Worm (Caenorhabditis elegans): ENCODE data around the gene F15E6.5.

Gene F15E6.5

DNA sequence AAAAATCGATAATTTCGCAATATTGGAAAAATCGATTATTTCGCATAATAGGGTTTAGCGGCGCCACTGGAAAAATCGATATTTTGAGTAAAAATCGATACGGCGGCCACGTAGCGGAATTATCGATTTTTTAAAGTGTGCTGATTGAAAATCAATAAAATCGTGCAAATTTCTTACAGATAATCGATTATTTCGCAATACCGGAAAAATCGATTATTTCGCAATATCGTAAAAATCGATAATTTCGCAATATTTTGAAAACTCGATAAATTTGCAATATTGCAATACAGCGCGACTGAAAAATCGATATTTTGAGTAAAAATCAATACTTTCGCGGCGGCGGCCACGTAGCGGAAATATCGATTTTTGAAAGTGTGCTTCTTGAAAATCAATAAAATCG lies 28.3 kb downstream of the F15E6.5 start:
- TF ChIP-seq ZK546.5 (tag; optimal IDR thresholded peaks at IDR 0.05) = no peak
- TF ChIP-seq egl-27 (tag; optimal IDR thresholded peaks at IDR 0.05) = no peak
- no peak for TF ChIP-seq blmp-1 (tag; optimal IDR thresholded peaks at IDR 0.05; ENCODE audit: insufficient read depth)
- no peak for TF ChIP-seq nhr-129 (tag; optimal IDR thresholded peaks at IDR 0.05)
- TF ChIP-seq gmeb-1 (tag; optimal IDR thresholded peaks at IDR 0.05) = no peak
- no peak for TF ChIP-seq lin-11 (tag; optimal IDR thresholded peaks at IDR 0.05)
- TF ChIP-seq elt-3 (tag; optimal IDR thresholded peaks at IDR 0.05) = no peak

ce11 chrIV:4318056-4318455 lies 28.7 kb downstream of the F15E6.5 start:
- TF ChIP-seq nhr-10 (tag; optimal IDR thresholded peaks at IDR 0.05) = no peak
- no peak for TF ChIP-seq C34F6.9 (tag; optimal IDR thresholded peaks at IDR 0.05)

DNA sequence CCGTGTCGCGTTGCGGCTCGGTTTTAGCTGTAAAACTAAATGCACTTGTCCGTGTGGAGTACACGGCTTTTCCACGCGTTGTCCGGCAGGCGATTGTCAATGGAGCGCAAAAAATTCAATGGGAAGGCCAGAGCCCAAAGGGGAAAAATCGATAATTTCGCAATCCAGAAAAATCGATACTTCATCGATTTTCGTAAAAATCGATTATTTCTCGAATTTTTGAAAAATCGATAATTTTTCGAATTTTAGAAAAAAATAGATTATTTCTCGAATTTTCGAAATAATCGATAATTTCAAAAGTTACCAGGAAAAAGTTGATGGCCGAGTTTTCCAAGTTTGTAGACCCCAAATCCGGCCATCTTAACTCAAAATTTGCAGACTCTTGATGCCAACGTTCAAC lies 30.1 kb downstream of the F15E6.5 start:
- TF ChIP-seq nhr-25 (tag; optimal IDR thresholded peaks at IDR 0.05) (no peak), sma-9 (GFP tag; optimal IDR thresholded peaks at IDR 0.05) (no peak), sma-9 (tag; optimal IDR thresholded peaks at IDR 0.05) (no peak)

- TF ChIP-seq crh-2 (tag; optimal IDR thresholded peaks at IDR 0.05) (no peak), elt-3 (tag; optimal IDR thresholded peaks at IDR 0.05) (no peak), fos-1 (tag; optimal IDR thresholded peaks at IDR 0.05) (peak; percentile 75)
Measured at ce11 chrIV:4326445-4326844, 37.1 kb downstream of the F15E6.5 start, which contains the start of gene trpl-2. Gene trpl-2 (plus strand): TSS chrIV:4326654.

- no peak for TF ChIP-seq nhr-11 (tag; optimal IDR thresholded peaks at IDR 0.05)
- no peak for TF ChIP-seq nhr-25 (tag; optimal IDR thresholded peaks at IDR 0.05)
- TF ChIP-seq mdl-1 (tag; optimal IDR thresholded peaks at IDR 0.05) = no peak
- no peak for TF ChIP-seq nhr-21 (tag; optimal IDR thresholded peaks at IDR 0.05)
Measured at ce11 chrIV:4336139-4336851, 46.9 kb downstream of the F15E6.5 start, which contains the start of the genes W03B1.3 and oac-51. Gene W03B1.3 (minus strand): TSS chrIV:4336239. Gene oac-51 (plus strand): TSS chrIV:4336801.

- TF ChIP-seq elt-1 (tag; optimal IDR thresholded peaks at IDR 0.05) (peak; percentile 76), nhr-23 (tag; optimal IDR thresholded peaks at IDR 0.05) (peak; percentile 55), sma-9 (GFP tag; optimal IDR thresholded peaks at IDR 0.05) (peak; percentile 62), sma-9 (tag; optimal IDR thresholded peaks at IDR 0.05) (no peak), lin-39 (tag; optimal IDR thresholded peaks at IDR 0.05) (no peak), mab-5 (tag; optimal IDR thresholded peaks at IDR 0.05) (no peak), aly-2 (tag; optimal IDR thresholded peaks at IDR 0.05) (no peak), ceh-16 (tag; optimal IDR thresholded peaks at IDR 0.05) (peak; percentile 23)
Measured at ce11 chrIV:4338217-4338616, 48.9 kb downstream of the F15E6.5 start.
